Fruit fly (Drosophila melanogaster): ENCODE measurements around the gene Doc3.

- TF ChIP-seq CG8478 (optimal IDR thresholded peaks at IDR 0.05) (no peak), CTCF (optimal IDR thresholded peaks at IDR 0.05) (no peak)
These were observed 14.9 kb upstream of the Doc3 start, which contains the start of gene CG5280 for dm6 chr3L:8990128-8990527.
